Fruit fly (Drosophila melanogaster): ENCODE results near the gene Lim3.
A peak's percentile ranks its signal among the peaks of the same experiment; 100 is the strongest.

DNA sequence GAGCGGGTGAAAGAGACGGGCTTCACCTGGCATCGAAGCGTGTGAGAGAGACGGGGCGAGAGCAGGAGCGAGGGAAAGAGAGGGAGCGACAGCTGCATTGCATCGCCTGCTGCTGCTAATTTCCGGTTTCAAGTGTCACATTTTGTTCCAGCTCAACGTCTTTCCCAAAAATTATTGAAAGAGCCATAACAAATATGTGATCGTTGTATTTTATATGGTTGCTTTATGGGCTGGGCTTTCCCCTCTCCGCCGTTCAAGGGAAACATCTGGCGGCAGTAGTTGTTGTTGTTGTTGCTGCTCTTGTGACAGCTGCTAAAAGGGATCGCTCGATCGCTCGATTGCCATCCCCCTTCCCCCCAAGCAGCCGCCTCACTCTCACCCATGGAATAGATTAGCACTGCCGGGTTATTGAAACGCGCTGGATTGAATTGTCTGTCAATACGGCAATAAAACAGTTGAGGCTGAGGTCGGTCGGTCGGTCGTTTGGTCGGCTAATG lies 46.7 kb upstream of the Lim3 start:
- TF ChIP-seq Sox102F (GFP tag; optimal IDR thresholded peaks at IDR 0.05), result no peak
- TF ChIP-seq CG10631 (GFP tag; optimal IDR thresholded peaks at IDR 0.05), result no peak
- TF ChIP-seq Blimp-1 (GFP tag; optimal IDR thresholded peaks at IDR 0.05), result no peak
- TF ChIP-seq CG9139 (GFP tag; optimal IDR thresholded peaks at IDR 0.05), result peak; percentile 80
- TF ChIP-seq CG6792 (GFP tag; optimal IDR thresholded peaks at IDR 0.05), result no peak
- TF ChIP-seq salr (GFP tag; optimal IDR thresholded peaks at IDR 0.05), result no peak
- no peak for TF ChIP-seq vri (GFP tag; optimal IDR thresholded peaks at IDR 0.05)
- no peak for TF ChIP-seq CG6854 (GFP tag; optimal IDR thresholded peaks at IDR 0.05)
- TF ChIP-seq CG8632 (GFP tag; optimal IDR thresholded peaks at IDR 0.05), result no peak
- TF ChIP-seq CG3032 (tag; optimal IDR thresholded peaks at IDR 0.05), result no peak
- no peak for TF ChIP-seq Sox14 (GFP tag; optimal IDR thresholded peaks at IDR 0.05)
- TF ChIP-seq esn (GFP tag; optimal IDR thresholded peaks at IDR 0.05), result no peak
- TF ChIP-seq net (GFP tag; optimal IDR thresholded peaks at IDR 0.05), result peak; percentile 55

Measured in whole organism, prepupa.